Worm (Caenorhabditis elegans) whole organism, L2 larva: ENCODE measurements around the gene nasp-1.

ENCODE experiments used
- F13H6.1 ChIP-seq: sonication (generic microtip); optimal IDR thresholded peaks from 2 replicates; lab custom pipeline; 2016; ENCODE audit warnings: missing genetic modification characterization, missing compliant biosample characterization
- alr-1 ChIP-seq: fragments of 150-350 bp; optimal IDR thresholded peaks from 2 replicates; lab custom pipeline; 2014; ENCODE audit warnings: missing biosample characterization, missing genetic modification characterization
- aly-2 ChIP-seq: fragments of 150-350 bp; optimal IDR thresholded peaks from 2 replicates; lab custom pipeline; 2014; ENCODE audit warnings: missing biosample characterization, missing genetic modification characterization
- ama-1 ChIP-seq: fragments of 150-350 bp; optimal IDR thresholded peaks from 2 replicates; lab custom pipeline; 2018; ENCODE audit warnings: inconsistent platforms
- egl-27 ChIP-seq: sonication (generic microtip); optimal IDR thresholded peaks from 3 replicates; lab custom pipeline; 2017; ENCODE audit warnings: missing biosample characterization, missing genetic modification reagents, missing genetic modification characterization
- fos-1 ChIP-seq: fragments of 150-350 bp; optimal IDR thresholded peaks from 2 replicates; lab custom pipeline; 2014; ENCODE audit warnings: missing biosample characterization, missing genetic modification characterization
- lin-39 ChIP-seq: fragments of 150-350 bp; optimal IDR thresholded peaks from 2 replicates; lab custom pipeline; 2014; ENCODE audit warnings: missing biosample characterization, missing genetic modification reagents, missing genetic modification characterization
- lsy-2 ChIP-seq, 2 experiments: fragments of 150-350 bp in 1 of 2; sonication (generic microtip) in 1 of 2; optimal IDR thresholded peaks; 2 replicates each; lab custom pipeline; 2014 to 2017; ENCODE audit warnings: missing biosample characterization in 2 of 2, missing genetic modification characterization in 2 of 2
- nhr-11 ChIP-seq: fragments of 150-350 bp; optimal IDR thresholded peaks from 2 replicates; lab custom pipeline; 2014; ENCODE audit warnings: missing biosample characterization, missing genetic modification characterization
- nhr-21 ChIP-seq: fragments of 150-350 bp; optimal IDR thresholded peaks from 2 replicates; lab custom pipeline; 2014; ENCODE audit warnings: missing biosample characterization, missing genetic modification characterization
- snpc-4 ChIP-seq: fragments of 150-350 bp; optimal IDR thresholded peaks from 2 replicates; lab custom pipeline; 2014; ENCODE audit warnings: missing biosample characterization, missing genetic modification characterization
- unc-39 ChIP-seq: fragments of 150-350 bp; optimal IDR thresholded peaks from 2 replicates; lab custom pipeline; 2014; ENCODE audit warnings: missing biosample characterization, missing genetic modification characterization
- ztf-4 ChIP-seq: fragments of 150-350 bp; optimal IDR thresholded peaks from 2 replicates; lab custom pipeline; 2014; ENCODE audit warnings: missing biosample characterization, missing genetic modification characterization

- TF ChIP-seq ztf-4 (tag; lab: Kevin White, UChicago), result no peak
- no peak for TF ChIP-seq lsy-2 (tag; optimal IDR thresholded peaks at IDR 0.05; lab: Kevin White, UChicago)
- TF ChIP-seq nhr-21 (tag; lab: Kevin White, UChicago), result no peak
- no peak for TF ChIP-seq fos-1
- no peak for TF ChIP-seq egl-27 (tag; lab: Kevin White, UChicago)
- TF ChIP-seq nhr-11 (tag; lab: Kevin White, UChicago), result no peak
- no peak for TF ChIP-seq snpc-4 (tag; lab: Kevin White, UChicago)
- TF ChIP-seq aly-2, result no peak
- TF ChIP-seq alr-1 (tag; lab: Kevin White, UChicago), result no peak
- TF ChIP-seq unc-39, result no peak
- no peak for TF ChIP-seq F13H6.1 (tag; lab: Kevin White, UChicago)
- no peak for TF ChIP-seq ama-1 (lab: Kevin White, UChicago)
- TF ChIP-seq lin-39 (tag; lab: Kevin White, UChicago), result no peak
Observed at ce11 chrII:11092413-11092812, 14.0 kb upstream of the nasp-1 start, which contains the start of gene rpl-42.
